Fruit fly (Drosophila melanogaster) whole organism, larva: ENCODE data around the gene B4.

Experiments used
- noc ChIP-seq: fragments of 200-800 bp; sonication (Bioruptor generic); optimal IDR thresholded peaks from 3 replicates; lab custom pipeline; 2019; ENCODE audit warnings: missing biosample characterization, mild to moderate bottlenecking, missing genetic modification characterization, moderate library complexity

B4 gene

dm6 chr2L:13548786-13549780, at the start of gene B4:
B4 (minus strand) TSS chr2L:13549328.
- no peak for TF ChIP-seq noc (tag; lab: Kevin White, UChicago)

DNA sequence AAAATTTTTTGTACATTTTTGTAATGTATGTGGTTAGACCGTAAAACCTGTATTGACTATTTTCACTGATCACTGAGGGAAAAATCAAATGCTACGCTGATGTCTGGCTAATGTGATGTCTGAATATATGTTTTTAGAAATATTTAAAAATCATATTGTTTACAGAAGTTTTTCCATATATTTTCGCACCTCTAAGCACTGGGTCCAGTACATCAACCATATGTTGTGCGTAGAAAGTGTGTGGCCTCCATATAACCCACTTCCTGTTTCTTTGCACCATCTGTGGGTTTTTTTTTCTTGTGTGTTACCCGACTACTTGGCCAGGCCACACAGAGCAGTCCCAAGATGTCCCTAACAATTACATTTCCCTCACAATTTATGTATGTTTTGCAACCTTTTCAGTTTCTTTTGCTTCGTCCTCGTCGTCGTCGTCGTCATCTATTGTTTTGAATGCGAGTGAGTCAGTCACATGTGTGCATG, 48.0 kb upstream of the B4 start, which contains the start of gene CG9254:
CG9254 (minus strand) TSS at position 51 of the 480 bp plus-strand sequence.
- TF ChIP-seq noc (tag; lab: Kevin White, UChicago) = no peak

- TF ChIP-seq noc (tag; lab: Kevin White, UChicago) = no peak
Measured at dm6 chr2L:13591393-13591792, 42.3 kb upstream of the B4 start.

- no peak for TF ChIP-seq noc (tag; lab: Kevin White, UChicago)
Measured at dm6 chr2L:13586655-13587054, 37.5 kb upstream of the B4 start.

dm6 chr2L:13571791-13572451, 22.8 kb upstream of the B4 start:
- TF ChIP-seq noc (tag; lab: Kevin White, UChicago) = no peak

- TF ChIP-seq noc (tag; lab: Kevin White, UChicago) = no peak
Measured at dm6 chr2L:13570982-13571426, 21.9 kb upstream of the B4 start.

- TF ChIP-seq noc (tag; lab: Kevin White, UChicago) = no peak
Measured at dm6 chr2L:13570016-13570415, 20.9 kb upstream of the B4 start.

dm6 chr2L:13568938-13569337, 19.8 kb upstream of the B4 start:
- no peak for TF ChIP-seq noc (tag; lab: Kevin White, UChicago)

DNA sequence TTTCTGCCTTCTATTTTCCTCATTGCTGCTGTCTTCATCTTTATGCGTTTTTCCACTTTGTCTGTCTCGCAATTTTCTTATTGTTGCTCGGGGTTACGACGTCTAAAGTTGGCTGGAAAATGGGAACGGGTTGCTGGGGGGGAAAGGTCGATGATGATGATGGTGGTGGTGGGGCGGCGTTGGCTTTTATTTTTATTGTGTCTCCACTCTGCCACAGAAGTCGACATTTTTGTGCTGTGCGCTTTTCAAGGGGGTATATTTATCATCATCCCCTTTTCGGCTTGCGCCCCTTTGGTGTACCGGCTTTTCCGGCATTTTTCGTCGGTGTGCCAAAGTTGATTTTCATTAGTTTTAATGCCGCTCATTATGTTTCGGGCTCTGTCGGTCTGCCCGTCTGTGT, 6.3 kb upstream of the B4 start:
- no peak for TF ChIP-seq noc (tag; lab: Kevin White, UChicago)

dm6 chr2L:13554547-13555159, 5.5 kb upstream of the B4 start:
- no peak for TF ChIP-seq noc (tag; lab: Kevin White, UChicago)

DNA sequence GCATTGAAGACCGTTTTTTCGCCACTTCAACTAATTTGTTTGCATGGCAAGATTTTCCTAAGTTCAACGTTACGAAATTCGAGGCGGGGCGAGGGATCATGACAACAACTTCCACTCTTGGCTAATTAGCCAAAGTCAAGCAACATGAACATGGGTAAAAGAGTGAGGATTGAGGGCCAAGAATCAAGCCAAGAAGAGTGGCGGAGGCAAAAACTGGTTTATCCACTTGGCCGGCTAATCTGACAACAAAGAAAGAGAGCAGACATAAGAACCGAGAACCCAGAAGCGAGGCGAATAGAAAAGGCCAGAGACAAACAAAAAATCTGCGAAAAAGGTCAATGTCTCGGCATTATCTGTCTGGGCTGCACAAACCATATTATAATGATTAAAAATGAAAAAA, 3.6 kb upstream of the B4 start:
- no peak for TF ChIP-seq noc (tag; lab: Kevin White, UChicago)

- no peak for TF ChIP-seq noc (tag; lab: Kevin White, UChicago)
Measured at dm6 chr2L:13550488-13551033, 1.4 kb upstream of the B4 start.

dm6 chr2L:13549973-13550458, 888 bp upstream of the B4 start, which contains the start of gene kuz:
kuz (plus strand) TSS chr2L:13550139.
- TF ChIP-seq noc (tag; lab: Kevin White, UChicago) = no peak

dm6 chr2L:13547738-13548726, 1.1 kb downstream of the B4 start:
- no peak for TF ChIP-seq noc (tag; lab: Kevin White, UChicago)
